Fruit fly (Drosophila melanogaster): Measurements from ENCODE around the gene CG42507.

Gene CG42507

DNA sequence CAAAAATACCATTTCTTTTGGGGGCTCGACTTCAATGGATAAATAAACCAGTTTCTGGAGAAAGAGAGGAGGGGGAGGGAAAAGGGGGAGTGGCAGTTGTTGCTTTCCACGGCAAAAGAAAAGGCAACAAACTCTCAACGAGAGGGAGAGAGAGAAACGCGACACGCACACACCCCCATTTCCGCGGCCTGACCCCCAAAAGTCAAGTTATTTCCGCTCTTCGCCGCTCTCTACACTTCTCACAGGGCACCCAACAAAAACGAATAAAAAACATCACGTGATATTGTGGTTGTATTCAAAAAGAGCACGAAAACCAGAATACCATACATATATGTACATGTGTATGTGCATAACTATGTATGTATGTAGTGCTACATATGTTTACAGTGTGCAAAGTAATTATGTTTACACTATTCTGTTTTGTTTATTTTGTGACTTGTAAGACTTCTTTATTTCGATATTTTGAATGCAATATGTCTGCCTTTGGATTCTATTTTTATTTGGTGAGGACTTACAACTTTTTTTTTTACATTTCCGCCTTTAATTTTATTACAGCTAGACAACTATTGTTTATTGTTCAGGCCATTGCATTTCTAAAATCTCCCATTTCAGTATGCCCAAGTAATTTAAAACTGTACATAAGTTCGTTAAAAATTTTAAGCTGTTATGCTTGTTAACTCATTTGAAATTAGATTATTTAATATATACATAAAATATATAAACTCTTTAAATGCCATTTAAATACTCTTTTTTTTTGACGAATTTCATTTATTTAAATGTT, 23.5 kb upstream of the CG42507 start (continued):
- TF ChIP-seq wor (GFP tag; IDR thresholded peaks at IDR 0.05), result 0 out of 2 replicates have a peak, but pooled peaks have one; percentile 37
- TF ChIP-seq Stat92E (GFP tag; optimal IDR thresholded peaks at IDR 0.05), result peak in 1 of 3 experiments; percentile 86
- peak; percentile 36 for TF ChIP-seq zf30C (GFP tag; optimal IDR thresholded peaks at IDR 0.05)
- TF ChIP-seq ranshi (GFP tag; IDR thresholded peaks at IDR 0.05), result no peak
- peak; percentile 50 for TF ChIP-seq YL-1 (GFP tag; optimal IDR thresholded peaks at IDR 0.05)
- TF ChIP-seq E2f1 (GFP tag; IDR thresholded peaks at IDR 0.05), result peak; percentile 38; the same call in 1 of the 2 replicates
- peak; percentile 77 for TF ChIP-seq dysf (GFP tag; IDR thresholded peaks at IDR 0.05)
- no peak; the same call in 1 of the 2 replicates for TF ChIP-seq esg (GFP tag; conservative IDR thresholded peaks at IDR 0.05)
- peak; percentile 55 for TF ChIP-seq pb (GFP tag; optimal IDR thresholded peaks at IDR 0.05)
- peak; percentile 39 for TF ChIP-seq da (GFP tag; optimal IDR thresholded peaks at IDR 0.05)
- peak; percentile 49 for TF ChIP-seq CG2875 (GFP tag; optimal IDR thresholded peaks at IDR 0.05)
- TF ChIP-seq CG31441 (GFP tag; IDR thresholded peaks at IDR 0.05), result peak; percentile 82
- peak; percentile 73 for TF ChIP-seq pho (GFP tag; optimal IDR thresholded peaks at IDR 0.05)
- TF ChIP-seq Lim3 (GFP tag; IDR thresholded peaks at IDR 0.05), result no peak
- TF ChIP-seq ci (GFP tag; IDR thresholded peaks at IDR 0.05), result peak; percentile 74; the same call in 2 of the 3 replicates
- TF ChIP-seq Abd-B (GFP tag; optimal IDR thresholded peaks at IDR 0.05), result peak; percentile 22
- peak; percentile 35 for TF ChIP-seq CG30020 (tag; optimal IDR thresholded peaks at IDR 0.05)
- peak; percentile 65 for TF ChIP-seq HHEX (GFP tag; optimal IDR thresholded peaks at IDR 0.05)
- no peak for TF ChIP-seq usp (GFP tag; optimal IDR thresholded peaks at IDR 0.05)
- TF ChIP-seq zen (tag; optimal IDR thresholded peaks at IDR 0.05), result peak; percentile 57
- peak; percentile 63 for TF ChIP-seq tio (GFP tag; optimal IDR thresholded peaks at IDR 0.05)
- no peak for TF ChIP-seq CG7745 (tag; optimal IDR thresholded peaks at IDR 0.05)
- TF ChIP-seq lov (optimal IDR thresholded peaks at IDR 0.05), result no peak
- no peak; the same call in 2 of the 3 replicates for TF ChIP-seq lov (GFP tag; IDR thresholded peaks at IDR 0.05)
- TF ChIP-seq CG10462 (GFP tag; optimal IDR thresholded peaks at IDR 0.05), result peak; percentile 21
- peak; percentile 29 for TF ChIP-seq CG13624 (GFP tag; optimal IDR thresholded peaks at IDR 0.05)
- no peak for TF ChIP-seq Dip2 (GFP tag; IDR thresholded peaks at IDR 0.05)
- TF ChIP-seq HLH4C (GFP tag; IDR thresholded peaks at IDR 0.05; ENCODE audit: partially characterized antibody), result no peak
- peak; percentile 63 for TF ChIP-seq dmrt11E (tag; optimal IDR thresholded peaks at IDR 0.05)
- no peak for TF ChIP-seq Dfd (GFP tag; optimal IDR thresholded peaks at IDR 0.05)
- TF ChIP-seq hkb (optimal IDR thresholded peaks at IDR 0.05), result no peak
- peak; percentile 51; the same call in 1 of the 2 replicates for TF ChIP-seq hkb (GFP tag; IDR thresholded peaks at IDR 0.05)
- TF ChIP-seq MTF-1 (GFP tag; optimal IDR thresholded peaks at IDR 0.05; ENCODE audit: borderline replicate concordance), result peak; percentile 55
- TF ChIP-seq amos (GFP tag; IDR thresholded peaks at IDR 0.05; ENCODE audit: partially characterized antibody), result peak; percentile 9; the same call in 1 of the 2 replicates
- peak; percentile 31 for TF ChIP-seq CG3163 (GFP tag; optimal IDR thresholded peaks at IDR 0.05)
- peak; percentile 53 for TF ChIP-seq en (GFP tag; optimal IDR thresholded peaks at IDR 0.05)
- peak; percentile 56 for TF ChIP-seq unc-4 (GFP tag; IDR thresholded peaks at IDR 0.05; ENCODE audit: partially characterized antibody)
- TF ChIP-seq trem (tag; optimal IDR thresholded peaks at IDR 0.05), result peak; percentile 42
- peak; percentile 28 for TF ChIP-seq Atf3 (GFP tag; optimal IDR thresholded peaks at IDR 0.05)
- peak; percentile 39 for TF ChIP-seq org-1 (GFP tag; optimal IDR thresholded peaks at IDR 0.05)
- peak; percentile 84 for TF ChIP-seq CG2678 (tag; optimal IDR thresholded peaks at IDR 0.05)
- peak; percentile 53 for TF ChIP-seq CG18599 (GFP tag; optimal IDR thresholded peaks at IDR 0.05)
- TF ChIP-seq CG11696 (GFP tag; IDR thresholded peaks at IDR 0.05), result no peak; the same call in 1 of the 2 replicates
- TF ChIP-seq CG32767 (GFP tag; IDR thresholded peaks at IDR 0.05), result peak; percentile 76
- peak; percentile 43; the same call in 1 of the 2 replicates for TF ChIP-seq CG14441 (GFP tag; IDR thresholded peaks at IDR 0.05)
- peak; percentile 68 for TF ChIP-seq her (GFP tag; optimal IDR thresholded peaks at IDR 0.05)
- peak; percentile 76 for TF ChIP-seq CG10209 (GFP tag; optimal IDR thresholded peaks at IDR 0.05)
- TF ChIP-seq sd (tag; optimal IDR thresholded peaks at IDR 0.05), result peak; percentile 94
- TF ChIP-seq CG12744 (GFP tag; optimal IDR thresholded peaks at IDR 0.05), result no peak
